Worm (Caenorhabditis elegans) whole organism, L1 larva: Measurements from ENCODE around the gene F07F6.8.

Experiments
- ama-1 ChIP-seq: fragments of 150-350 bp; optimal IDR thresholded peaks from 2 replicates; lab custom pipeline; 2014
- ces-1 ChIP-seq: fragments of 150-350 bp; optimal IDR thresholded peaks from 2 replicates; lab custom pipeline; 2014; ENCODE audit warnings: missing biosample characterization, missing genetic modification reagents, missing genetic modification characterization
- elt-3 ChIP-seq, 6 experiments: fragments of 150-350 bp in 1 of 6; sonication (generic microtip); optimal IDR thresholded peaks; 2 replicates each; lab custom pipeline; 2017 to 2018; ENCODE audit warnings: missing biosample characterization in 6 of 6, missing genetic modification characterization in 6 of 6, inconsistent platforms in 1 of 6
- fos-1 ChIP-seq: fragments of 150-350 bp; optimal IDR thresholded peaks from 2 replicates; lab custom pipeline; 2014; ENCODE audit warnings: missing biosample characterization, missing genetic modification characterization
- mep-1 ChIP-seq: fragments of 150-350 bp; optimal IDR thresholded peaks from 2 replicates; lab custom pipeline; 2014; ENCODE audit warnings: missing biosample characterization, missing genetic modification characterization
- nhr-90 ChIP-seq: sonication (generic microtip); optimal IDR thresholded peaks from 2 replicates; lab custom pipeline; 2016; ENCODE audit warnings: mild to moderate bottlenecking, missing genetic modification characterization, missing compliant biosample characterization; ENCODE audit not compliant: poor library complexity
- pax-3 ChIP-seq: fragments of 200-800 bp; sonication (Bioruptor generic); optimal IDR thresholded peaks from 2 replicates; lab custom pipeline; 2018; ENCODE audit warnings: mild to moderate bottlenecking, missing genetic modification characterization, moderate library complexity, missing compliant biosample characterization
- snpc-4 ChIP-seq: fragments of 150-350 bp; optimal IDR thresholded peaks from 2 replicates; lab custom pipeline; 2014; ENCODE audit warnings: missing biosample characterization, missing genetic modification characterization
- sox-4 ChIP-seq: sonication (generic microtip); optimal IDR thresholded peaks from 2 replicates; lab custom pipeline; 2016; ENCODE audit warnings: missing genetic modification characterization, missing compliant biosample characterization
- unc-62 ChIP-seq: fragments of 150-350 bp; optimal IDR thresholded peaks from 2 replicates; lab custom pipeline; 2014; ENCODE audit warnings: missing biosample characterization, missing genetic modification reagents, missing genetic modification characterization
- ztf-4 ChIP-seq: fragments of 150-350 bp; optimal IDR thresholded peaks from 2 replicates; lab custom pipeline; 2014; ENCODE audit warnings: missing biosample characterization, missing genetic modification characterization

DNA sequence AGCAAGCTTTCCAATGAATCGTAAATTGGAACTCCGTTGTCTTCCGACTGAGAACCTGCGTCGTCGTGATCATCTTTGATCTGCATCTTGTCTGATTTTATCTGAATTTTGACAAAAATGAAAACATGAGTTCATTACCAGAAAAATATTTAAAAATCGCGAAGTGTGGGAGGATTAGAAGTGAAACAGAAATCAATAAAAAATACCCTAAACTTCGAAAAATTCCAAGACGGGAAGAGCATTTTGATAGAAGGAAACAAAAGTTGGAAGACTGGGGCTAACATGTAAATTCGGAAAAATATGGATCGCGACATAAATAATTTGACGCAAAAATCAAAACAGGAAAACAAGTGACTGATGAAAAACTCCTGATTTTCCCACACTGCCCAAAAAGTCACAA is at the start of gene F07F6.8:
- TF ChIP-seq nhr-90 (tag; lab: Kevin White, UChicago): no peak
- no peak for TF ChIP-seq snpc-4 (tag; lab: Kevin White, UChicago)
- no peak for TF ChIP-seq sox-4 (tag; lab: Kevin White, UChicago)
- no peak for TF ChIP-seq ama-1 (lab: Kevin White, UChicago)
- no peak for TF ChIP-seq mep-1
- no peak for TF ChIP-seq elt-3 (tag; optimal IDR thresholded peaks at IDR 0.05; lab: Kevin White, UChicago)
- TF ChIP-seq ztf-4 (tag; lab: Kevin White, UChicago): no peak
- no peak for TF ChIP-seq fos-1 (tag; lab: Kevin White, UChicago)
- TF ChIP-seq unc-62 (GFP tag; lab: Kevin White, UChicago): no peak
- TF ChIP-seq pax-3 (tag; lab: Kevin White, UChicago): no peak
- no peak for TF ChIP-seq ces-1 (GFP tag; lab: Kevin White, UChicago)
